Worm (Caenorhabditis elegans) whole organism, late embryonic: ENCODE results near the gene pals-40.
"Not testable (repeated sequence)": the region's sequence is repeated elsewhere in the genome, so short reads cannot be mapped to it uniquely, and the experiment has no call there.

Experiments
- C08G9.2 ChIP-seq: sonication (generic microtip); optimal IDR thresholded peaks from 2 replicates; lab custom pipeline; 2016; ENCODE audit warnings: mild to moderate bottlenecking, missing genetic modification characterization, moderate library complexity, missing compliant biosample characterization
- C38D4.7 ChIP-seq: fragments of 200-800 bp; sonication (Bioruptor generic); optimal IDR thresholded peaks from 2 replicates; lab custom pipeline; 2018; ENCODE audit warnings: mild to moderate bottlenecking, missing genetic modification characterization, moderate library complexity, missing compliant biosample characterization
- F13H6.1 ChIP-seq: sonication (generic microtip); optimal IDR thresholded peaks from 2 replicates; lab custom pipeline; 2016; ENCODE audit warnings: missing genetic modification characterization, missing compliant biosample characterization
- K02D7.2 ChIP-seq: sonication (generic microtip); optimal IDR thresholded peaks from 2 replicates; lab custom pipeline; 2017; ENCODE audit warnings: mild to moderate bottlenecking, missing genetic modification characterization, missing compliant biosample characterization
- T23F11.4 ChIP-seq: fragments of 200-800 bp; sonication (Bioruptor generic); optimal IDR thresholded peaks from 2 replicates; lab custom pipeline; 2018; ENCODE audit warnings: mild to moderate bottlenecking, missing genetic modification characterization, missing compliant biosample characterization
- ahr-1 ChIP-seq: sonication (generic microtip); optimal IDR thresholded peaks from 2 replicates; lab custom pipeline; 2016; ENCODE audit warnings: missing genetic modification characterization, missing compliant biosample characterization
- ceh-19 ChIP-seq: fragments of 200-800 bp; sonication (Bioruptor generic); optimal IDR thresholded peaks from 2 replicates; lab custom pipeline; 2018; ENCODE audit warnings: mild to moderate bottlenecking, missing genetic modification characterization, missing compliant biosample characterization
- ceh-2 ChIP-seq: sonication (generic microtip); optimal IDR thresholded peaks from 2 replicates; lab custom pipeline; 2016; ENCODE audit warnings: missing genotype, missing genetic modification characterization, missing compliant biosample characterization
- ceh-24 ChIP-seq: sonication (generic microtip); optimal IDR thresholded peaks from 2 replicates; lab custom pipeline; 2016; ENCODE audit warnings: mild to moderate bottlenecking, missing genetic modification characterization, missing compliant biosample characterization
- ceh-45 ChIP-seq: fragments of 200-800 bp; sonication (Bioruptor generic); IDR thresholded peaks from 2 replicates; pipeline ENCODE4 v1.3.6; 2022; ENCODE audit warnings: missing genetic modification reagents, missing genetic modification characterization, missing compliant biosample characterization
- ceh-48 ChIP-seq: sonication (generic microtip); optimal IDR thresholded peaks from 2 replicates; lab custom pipeline; 2016; ENCODE audit warnings: missing genetic modification characterization, inconsistent platforms, missing compliant biosample characterization
- ceh-6 ChIP-seq: fragments of 200-800 bp; sonication (Bioruptor generic); optimal IDR thresholded peaks from 2 replicates; lab custom pipeline; 2018; ENCODE audit warnings: mild to moderate bottlenecking, missing genetic modification characterization, missing compliant biosample characterization
- ceh-9 ChIP-seq: sonication (generic microtip); optimal IDR thresholded peaks from 2 replicates; lab custom pipeline; 2016; ENCODE audit warnings: mild to moderate bottlenecking, missing genetic modification characterization, inconsistent platforms, missing compliant biosample characterization
- che-1 ChIP-seq: sonication (generic microtip); optimal IDR thresholded peaks from 2 replicates; lab custom pipeline; 2016; ENCODE audit warnings: mild to moderate bottlenecking, missing genetic modification characterization, missing compliant biosample characterization
- dmd-4 ChIP-seq: sonication (generic microtip); optimal IDR thresholded peaks from 2 replicates; lab custom pipeline; 2016; ENCODE audit warnings: borderline replicate concordance, missing genetic modification characterization, missing compliant biosample characterization
- elt-2 ChIP-seq: sonication (generic microtip); optimal IDR thresholded peaks from 2 replicates; lab custom pipeline; 2016; ENCODE audit warnings: missing genetic modification reagents, missing genetic modification characterization, missing compliant biosample characterization
- ets-4 ChIP-seq: sonication (generic microtip); optimal IDR thresholded peaks from 2 replicates; lab custom pipeline; 2016; ENCODE audit warnings: missing genetic modification characterization, missing compliant biosample characterization
- eyg-1 ChIP-seq: sonication (generic microtip); optimal IDR thresholded peaks from 2 replicates; lab custom pipeline; 2016; ENCODE audit warnings: missing genotype, missing genetic modification characterization, missing compliant biosample characterization
- fkh-10 ChIP-seq: fragments of 150-350 bp; optimal IDR thresholded peaks from 2 replicates; lab custom pipeline; 2014; ENCODE audit warnings: missing biosample characterization, missing genetic modification reagents, missing genetic modification characterization
- hlh-13 ChIP-seq: fragments of 200-800 bp; sonication (Bioruptor generic); optimal IDR thresholded peaks from 2 replicates; lab custom pipeline; 2018; ENCODE audit warnings: mild to moderate bottlenecking, missing genetic modification characterization, missing compliant biosample characterization
- hlh-15 ChIP-seq: sonication (generic microtip); optimal IDR thresholded peaks from 2 replicates; lab custom pipeline; 2016; ENCODE audit warnings: missing genetic modification characterization, missing compliant biosample characterization
- hlh-6 ChIP-seq: sonication (generic microtip); optimal IDR thresholded peaks from 2 replicates; lab custom pipeline; 2016; ENCODE audit warnings: missing genotype, missing genetic modification characterization, missing compliant biosample characterization
- hlh-8 ChIP-seq: sonication (generic microtip); optimal IDR thresholded peaks from 2 replicates; lab custom pipeline; 2016; ENCODE audit warnings: missing genotype, missing genetic modification characterization, missing compliant biosample characterization
- lim-6 ChIP-seq: sonication (generic microtip); optimal IDR thresholded peaks from 2 replicates; lab custom pipeline; 2016; ENCODE audit warnings: missing genetic modification characterization, missing compliant biosample characterization
- lin-11 ChIP-seq: fragments of 200-800 bp; sonication (Bioruptor generic); optimal IDR thresholded peaks from 2 replicates; lab custom pipeline; 2018; ENCODE audit warnings: mild to moderate bottlenecking, missing genetic modification characterization, missing compliant biosample characterization
- mec-3 ChIP-seq: sonication (generic microtip); optimal IDR thresholded peaks from 2 replicates; lab custom pipeline; 2016; ENCODE audit warnings: borderline replicate concordance, missing genetic modification characterization, missing compliant biosample characterization
- nfya-1 ChIP-seq: sonication (generic microtip); optimal IDR thresholded peaks from 2 replicates; lab custom pipeline; 2017; ENCODE audit warnings: missing genetic modification characterization, mild to moderate bottlenecking, missing compliant biosample characterization, antibody characterized with exemption, moderate library complexity
- pha-2 ChIP-seq: sonication (generic microtip); optimal IDR thresholded peaks from 2 replicates; lab custom pipeline; 2017; ENCODE audit warnings: mild to moderate bottlenecking, missing genetic modification characterization, missing compliant biosample characterization
- pqm-1 ChIP-seq: sonication (generic microtip); optimal IDR thresholded peaks from 2 replicates; lab custom pipeline; 2016; ENCODE audit warnings: missing genetic modification characterization, missing compliant biosample characterization
- pros-1 ChIP-seq: fragments of 150-350 bp; optimal IDR thresholded peaks from 2 replicates; lab custom pipeline; 2014; ENCODE audit warnings: missing biosample characterization, missing genetic modification reagents, missing genetic modification characterization
- rnt-1 ChIP-seq: sonication (generic microtip); optimal IDR thresholded peaks from 2 replicates; lab custom pipeline; 2016; ENCODE audit warnings: missing genetic modification characterization, missing compliant biosample characterization
- sdc-2 ChIP-seq: sonication (generic microtip); optimal IDR thresholded peaks from 2 replicates; lab custom pipeline; 2016; ENCODE audit warnings: missing genotype, missing genetic modification characterization, missing compliant biosample characterization
- sox-2 ChIP-seq: fragments of 200-800 bp; sonication (Bioruptor generic); IDR thresholded peaks from 2 replicates; pipeline ENCODE4 v1.3.6; 2022; ENCODE audit warnings: missing genetic modification reagents, missing genetic modification characterization, missing compliant biosample characterization
- sox-4 ChIP-seq: sonication (generic microtip); optimal IDR thresholded peaks from 2 replicates; lab custom pipeline; 2017; ENCODE audit warnings: mild to moderate bottlenecking, missing genetic modification characterization, inconsistent platforms, missing compliant biosample characterization
- syd-9 ChIP-seq: sonication (generic microtip); optimal IDR thresholded peaks from 2 replicates; lab custom pipeline; 2016; ENCODE audit warnings: mild to moderate bottlenecking, missing genetic modification characterization, moderate library complexity, missing compliant biosample characterization
- tbx-2 ChIP-seq: sonication (generic microtip); optimal IDR thresholded peaks from 2 replicates; lab custom pipeline; 2016; ENCODE audit warnings: missing genetic modification characterization, missing compliant biosample characterization
- ttx-3 ChIP-seq: sonication (generic microtip); optimal IDR thresholded peaks from 2 replicates; lab custom pipeline; 2016; ENCODE audit warnings: missing genetic modification reagents, missing genetic modification characterization, missing compliant biosample characterization
- unc-3 ChIP-seq, 2 experiments: fragments of 200-800 bp in 1 of 2; sonication (Bioruptor generic) in 1 of 2; sonication (generic microtip) in 1 of 2; conservative IDR thresholded peaks in 1 of 2; optimal IDR thresholded peaks in 1 of 2; 2 replicates each; pipeline versions ENCODE4 v1.3.6 to Lab custom; 2016 to 2022; ENCODE audit warnings: missing compliant biosample characterization in 2 of 2, missing genetic modification characterization in 2 of 2, missing genetic modification reagents in 1 of 2
- unc-55 ChIP-seq: sonication (generic microtip); optimal IDR thresholded peaks from 2 replicates; lab custom pipeline; 2017; ENCODE audit warnings: missing biosample characterization, missing genetic modification reagents, missing genetic modification characterization
- zip-5 ChIP-seq: sonication (generic microtip); optimal IDR thresholded peaks from 2 replicates; lab custom pipeline; 2016; ENCODE audit warnings: missing genetic modification characterization, missing compliant biosample characterization
- ztf-16 ChIP-seq: sonication (generic microtip); optimal IDR thresholded peaks from 2 replicates; lab custom pipeline; 2017; ENCODE audit warnings: missing genetic modification characterization, missing compliant biosample characterization

Gene pals-40

DNA sequence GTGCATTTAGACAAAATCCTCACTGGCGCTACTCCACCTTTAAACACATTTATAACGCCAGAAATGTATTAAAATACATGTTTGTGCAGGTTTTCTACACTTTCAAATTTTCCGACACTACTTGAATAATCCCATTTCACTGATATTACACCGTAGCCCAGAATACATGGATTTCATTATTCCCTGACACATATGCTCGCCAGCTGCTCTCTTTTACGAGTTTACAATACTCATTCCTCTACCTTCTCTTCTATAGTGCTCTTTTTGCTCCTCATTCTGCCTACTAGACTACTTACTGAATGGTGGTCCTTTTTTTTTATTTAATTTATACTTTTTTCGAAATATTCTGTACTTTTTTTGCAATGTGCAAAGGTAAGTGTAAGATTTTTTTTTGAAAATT is 5.2 kb downstream of the pals-40 start:
- TF ChIP-seq hlh-8 (tag; lab: Kevin White, UChicago) (peak; percentile 69), pqm-1 (tag; lab: Kevin White, UChicago) (no peak)
- TF ChIP-seq, all 69 proteins: peak for 1

- TF ChIP-seq hlh-6 (tag; lab: Kevin White, UChicago) = no peak
- TF ChIP-seq ceh-48 (tag; lab: Kevin White, UChicago) = no peak
- no peak for TF ChIP-seq dmd-4
These were observed 18.1 kb downstream of the pals-40 start, which contains the start of gene Y82E9BR.9 for ce11 chrIII:1359669-1360068. TSS of gene Y82E9BR.9 (minus strand) at chrIII:1359769.

- not testable (repeated sequence) for TF ChIP-seq ztf-16; ahr-1 (tag; lab: Kevin White, UChicago); ceh-19
These were observed 19.8 kb downstream of the pals-40 start, which contains the start of gene Y82E9BR.8 for ce11 chrIII:1357973-1358372. TSS of gene Y82E9BR.8 (minus strand) at chrIII:1358073.

DNA sequence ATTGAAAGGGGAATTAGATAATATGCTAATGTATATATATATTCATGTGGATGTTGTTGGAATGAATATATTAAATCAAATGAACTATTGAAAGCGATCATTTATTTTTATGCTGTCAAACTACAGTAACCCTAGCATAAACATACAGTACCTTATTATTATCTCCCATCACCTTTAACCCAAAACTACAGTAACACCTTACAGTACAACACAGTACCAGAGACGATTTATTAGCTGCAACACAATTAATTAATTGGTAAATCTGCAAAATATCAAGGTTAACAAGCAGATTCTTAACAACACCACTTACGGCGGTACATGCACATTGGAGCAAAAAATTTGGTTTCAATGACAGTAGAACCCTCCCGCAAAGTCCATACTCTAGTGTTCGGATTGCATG is 22.5 kb downstream of the pals-40 start, which contains the start of gene Y82E9BL.1:
Gene Y82E9BL.1 (minus strand): TSS at position 101 of the 400 bp plus-strand sequence.
- TF ChIP-seq ceh-45 (no peak), ceh-24 (tag; lab: Kevin White, UChicago) (no peak), syd-9 (tag; lab: Kevin White, UChicago) (no peak), nfya-1 (tag; lab: Kevin White, UChicago) (no peak), che-1 (no peak), F13H6.1 (no peak), hlh-15 (tag; lab: Kevin White, UChicago) (no peak), sox-4 (tag; lab: Kevin White, UChicago) (no peak), tbx-2 (no peak), ceh-2 (tag; lab: Kevin White, UChicago) (no peak), lin-11 (tag; lab: Kevin White, UChicago) (no peak), unc-3 (GFP tag; conservative IDR thresholded peaks at IDR 0.05; lab: Robert Waterston, UW) (no peak), unc-3 (tag; optimal IDR thresholded peaks at IDR 0.05; lab: Kevin White, UChicago) (no peak), dmd-4 (no peak), ttx-3 (tag; lab: Kevin White, UChicago) (no peak), eyg-1 (tag; lab: Kevin White, UChicago) (no peak), pros-1 (tag; lab: Kevin White, UChicago) (no peak), ceh-6 (GFP tag; lab: Kevin White, UChicago) (no peak), hlh-8 (tag; lab: Kevin White, UChicago) (no peak)

ce11 chrIII:1354523-1354922 is 23.3 kb downstream of the pals-40 start:
- no peak for TF ChIP-seq C38D4.7 (GFP tag; lab: Kevin White, UChicago)
- TF ChIP-seq ceh-24 (tag; lab: Kevin White, UChicago) = no peak
- TF ChIP-seq ceh-48 (tag; lab: Kevin White, UChicago) = no peak
- no peak for TF ChIP-seq ets-4 (tag; lab: Kevin White, UChicago)
- no peak for TF ChIP-seq hlh-8 (tag; lab: Kevin White, UChicago)
- TF ChIP-seq rnt-1 (tag; lab: Kevin White, UChicago) = no peak
- TF ChIP-seq F13H6.1 = no peak
- TF ChIP-seq fkh-10 (GFP tag; lab: Kevin White, UChicago) = no peak
- TF ChIP-seq ceh-9 = no peak
- TF ChIP-seq mec-3 (tag; lab: Kevin White, UChicago) = no peak
- no peak for TF ChIP-seq zip-5 (tag; lab: Kevin White, UChicago)
- TF ChIP-seq tbx-2 = no peak
- no peak for TF ChIP-seq hlh-15 (tag; lab: Kevin White, UChicago)

DNA sequence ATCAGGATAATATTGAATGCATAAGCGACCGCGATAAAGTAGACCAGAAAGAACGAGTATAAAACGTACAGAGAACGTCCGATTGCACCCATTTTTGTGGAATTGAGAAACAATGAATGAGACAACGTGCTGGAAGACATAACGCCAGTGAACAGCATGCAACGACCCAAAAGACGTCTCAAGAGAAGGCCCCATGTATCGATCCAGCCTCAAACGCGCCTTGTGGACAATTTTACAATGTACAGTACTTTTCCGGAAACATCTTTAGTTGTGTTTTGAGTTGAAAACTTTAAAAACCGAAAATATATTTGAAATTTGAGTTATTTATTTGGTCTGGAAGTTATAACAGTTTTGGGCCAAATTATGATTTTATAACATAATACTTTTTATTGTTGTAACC is 27.1 kb downstream of the pals-40 start, which contains the start of gene Y82E9BL.3:
Gene Y82E9BL.3 (minus strand): TSS at position 101 of the 400 bp plus-strand sequence.
- TF ChIP-seq hlh-15 (tag; lab: Kevin White, UChicago) (no peak), elt-2 (no peak), sdc-2 (tag; lab: Kevin White, UChicago) (no peak), T23F11.4 (GFP tag; lab: Kevin White, UChicago) (no peak), C08G9.2 (tag; lab: Kevin White, UChicago) (no peak), ttx-3 (tag; lab: Kevin White, UChicago) (no peak), pha-2 (tag; lab: Kevin White, UChicago) (no peak), ceh-6 (GFP tag; lab: Kevin White, UChicago) (no peak), K02D7.2 (no peak), sox-2 (GFP tag; lab: Robert Waterston, UW) (no peak), ahr-1 (tag; lab: Kevin White, UChicago) (no peak), lim-6 (tag; lab: Kevin White, UChicago) (no peak), unc-55 (GFP tag; lab: Kevin White, UChicago) (no peak), C38D4.7 (GFP tag; lab: Kevin White, UChicago) (no peak), hlh-13 (GFP tag; lab: Kevin White, UChicago) (no peak), nfya-1 (tag; lab: Kevin White, UChicago) (no peak), ztf-16 (no peak), ceh-2 (tag; lab: Kevin White, UChicago) (no peak)
